Fruit fly (Drosophila melanogaster) whole organism, embryonic: ENCODE data around the gene CG16753.

ENCODE experiments used
- Aef1 ChIP-seq: fragments of 200-800 bp; sonication (Bioruptor generic); IDR thresholded peaks from 3 replicates; pipeline ENCODE4 v1.3.6; 2022; ENCODE audit warnings: missing biosample characterization, missing genetic modification characterization
- Bdp1 ChIP-seq: fragments of 200-800 bp; sonication (Bioruptor generic); optimal IDR thresholded peaks from 3 replicates; lab custom pipeline; 2016; ENCODE audit warnings: missing biosample characterization, missing genetic modification characterization
- CG10147 ChIP-seq: fragments of 200-800 bp; sonication (Bioruptor generic); optimal IDR thresholded peaks from 2 replicates; lab custom pipeline; 2019; ENCODE audit warnings: missing biosample characterization, mild to moderate bottlenecking, missing genetic modification characterization, moderate library complexity
- CG12155 ChIP-seq: fragments of 200-800 bp; sonication (Bioruptor generic); optimal IDR thresholded peaks from 3 replicates; lab custom pipeline; 2016; ENCODE audit warnings: missing biosample characterization, missing genetic modification characterization
- CG12219 ChIP-seq: fragments of 200-800 bp; sonication (Bioruptor generic); optimal IDR thresholded peaks from 3 replicates; lab custom pipeline; 2018; ENCODE audit warnings: missing biosample characterization, mild to moderate bottlenecking, missing genetic modification characterization
- CG12236 ChIP-seq: fragments of 200-800 bp; sonication (Bioruptor generic); optimal IDR thresholded peaks from 2 replicates; lab custom pipeline; 2016; ENCODE audit warnings: missing biosample characterization, missing genetic modification characterization
- CG1233 ChIP-seq: fragments of 200-800 bp; sonication (Bioruptor generic); optimal IDR thresholded peaks from 4 replicates; lab custom pipeline; 2018; ENCODE audit warnings: missing biosample characterization, mild to moderate bottlenecking, missing genetic modification characterization
- CG12942 ChIP-seq: fragments of 200-800 bp; sonication (Bioruptor generic); optimal IDR thresholded peaks from 3 replicates; lab custom pipeline; 2016; ENCODE audit warnings: missing biosample characterization, missing genetic modification characterization
- CG1529 ChIP-seq: fragments of 200-800 bp; sonication (Bioruptor generic); optimal IDR thresholded peaks from 3 replicates; lab custom pipeline; 2018; ENCODE audit warnings: missing biosample characterization, missing genetic modification characterization
- CG17829 ChIP-seq: fragments of 200-800 bp; optimal IDR thresholded peaks from 2 replicates; lab custom pipeline; 2019; ENCODE audit warnings: missing biosample characterization, mild to moderate bottlenecking, missing genetic modification characterization, moderate library complexity
- CG18599 ChIP-seq: fragments of 200-800 bp; sonication (Bioruptor generic); optimal IDR thresholded peaks from 3 replicates; lab custom pipeline; 2017; ENCODE audit warnings: missing biosample characterization, missing genetic modification characterization, mild to moderate bottlenecking, moderate library complexity, missing genetic modification reagents
- CG33557 ChIP-seq: fragments of 200-800 bp; sonication (Bioruptor generic); optimal IDR thresholded peaks from 2 replicates; lab custom pipeline; 2019; ENCODE audit warnings: missing biosample characterization, mild to moderate bottlenecking, missing genetic modification characterization, moderate library complexity
- CG34376 ChIP-seq: fragments of 200-800 bp; sonication (Bioruptor generic); optimal IDR thresholded peaks from 2 replicates; lab custom pipeline; 2018; ENCODE audit warnings: missing biosample characterization, mild to moderate bottlenecking, missing genetic modification characterization
- CG3838 ChIP-seq: fragments of 200-800 bp; sonication (Bioruptor generic); optimal IDR thresholded peaks from 3 replicates; lab custom pipeline; 2016; ENCODE audit warnings: missing biosample characterization, missing genetic modification characterization
- CG42726 ChIP-seq: fragments of 200-800 bp; sonication (Bioruptor generic); IDR thresholded peaks from 2 replicates; pipeline ENCODE4 v1.3.6; 2022; ENCODE audit warnings: missing biosample characterization, missing genetic modification characterization; ENCODE audit not compliant: partially characterized antibody
- CG4730 ChIP-seq: fragments of 200-800 bp; sonication (Bioruptor generic); IDR thresholded peaks from 2 replicates; pipeline ENCODE4 v1.3.6; 2022; ENCODE audit warnings: missing biosample characterization, missing genetic modification characterization
- CG6272 ChIP-seq: fragments of 200-800 bp; sonication (Bioruptor generic); IDR thresholded peaks from 2 replicates; pipeline ENCODE4 v1.3.6; 2022; ENCODE audit warnings: missing biosample characterization, missing genetic modification characterization
- CG6854 ChIP-seq: fragments of 200-800 bp; sonication (Bioruptor generic); optimal IDR thresholded peaks from 3 replicates; lab custom pipeline; 2017; ENCODE audit warnings: missing biosample characterization, mild to moderate bottlenecking, missing genetic modification characterization
- CG8359 ChIP-seq: fragments of 200-800 bp; sonication (Bioruptor generic); optimal IDR thresholded peaks from 2 replicates; lab custom pipeline; 2017; ENCODE audit warnings: missing biosample characterization, mild to moderate bottlenecking, missing genetic modification characterization, borderline replicate concordance
- CG8944 ChIP-seq: fragments of 200-800 bp; sonication (Bioruptor generic); optimal IDR thresholded peaks from 3 replicates; lab custom pipeline; 2016; ENCODE audit warnings: missing biosample characterization, missing genetic modification characterization
- D ChIP-seq, 2 experiments: fragments of 200-800 bp in 1 of 2; fragments of >200 bp in 1 of 2; sonication (Bioruptor generic) in 1 of 2; optimal IDR thresholded peaks; 2 replicates in 1 of 2; 3 replicates in 1 of 2; lab custom pipeline; 2017; ENCODE audit warnings: mild to moderate bottlenecking in 1 of 2, missing biosample characterization in 1 of 2, missing genetic modification characterization in 1 of 2, missing genetic modification reagents in 1 of 2
- Eip74EF ChIP-seq, 2 experiments: fragments of 200-800 bp in 1 of 2; fragments of >200 bp in 1 of 2; sonication (Bioruptor generic) in 1 of 2; optimal IDR thresholded peaks; 2 replicates each; lab custom pipeline; 2017 to 2019; ENCODE audit warnings: missing biosample characterization in 2 of 2, missing genetic modification characterization in 2 of 2, mild to moderate bottlenecking in 1 of 2, moderate library complexity in 1 of 2
- Elba2 ChIP-seq: fragments of 200-800 bp; sonication (Bioruptor generic); optimal IDR thresholded peaks from 3 replicates; lab custom pipeline; 2016; ENCODE audit warnings: missing biosample characterization, missing genetic modification characterization
- Ets97D ChIP-seq: fragments of 200-800 bp; sonication (Bioruptor generic); optimal IDR thresholded peaks from 3 replicates; lab custom pipeline; 2016; ENCODE audit warnings: missing biosample characterization, missing genetic modification characterization
- H15 ChIP-seq: fragments of 200-800 bp; sonication (Bioruptor generic); IDR thresholded peaks from 3 replicates; pipeline ENCODE4 v1.3.6; 2022; ENCODE audit warnings: missing biosample characterization, missing genetic modification characterization
- Hmr ChIP-seq: fragments of 200-800 bp; sonication (Bioruptor generic); optimal IDR thresholded peaks from 3 replicates; lab custom pipeline; 2017; ENCODE audit warnings: mild to moderate bottlenecking, missing biosample characterization, missing genetic modification reagents, missing genetic modification characterization
- Jarid2 ChIP-seq: fragments of 200-800 bp; sonication (Bioruptor generic); optimal IDR thresholded peaks from 3 replicates; lab custom pipeline; 2017; ENCODE audit warnings: mild to moderate bottlenecking, missing biosample characterization, missing genetic modification reagents, missing genetic modification characterization
- Mad ChIP-seq: fragments of 200-800 bp; sonication (Bioruptor generic); optimal IDR thresholded peaks from 2 replicates; lab custom pipeline; 2016; ENCODE audit warnings: missing biosample characterization, missing genetic modification characterization
- Med ChIP-seq: fragments of 200-800 bp; sonication (Bioruptor generic); peaks from one replicate; lab custom pipeline; 2016; ENCODE audit warnings: missing biosample characterization, missing genetic modification characterization, mild to moderate bottlenecking, inconsistent platforms, moderate library complexity
- NfI ChIP-seq: fragments of 200-800 bp; sonication (Bioruptor generic); optimal IDR thresholded peaks from 3 replicates; lab custom pipeline; 2018; ENCODE audit warnings: missing biosample characterization, mild to moderate bottlenecking, missing genetic modification characterization, moderate library complexity
- Six4 ChIP-seq: fragments of 200-800 bp; sonication (Bioruptor generic); optimal IDR thresholded peaks from 2 replicates; lab custom pipeline; 2016; ENCODE audit warnings: missing biosample characterization, missing genetic modification characterization
- Sox102F ChIP-seq: fragments of 200-800 bp; sonication (Bioruptor generic); optimal IDR thresholded peaks from 2 replicates; lab custom pipeline; 2018; ENCODE audit warnings: missing biosample characterization, mild to moderate bottlenecking, missing genetic modification characterization, moderate library complexity
- Ssrp ChIP-seq: fragments of 200-800 bp; sonication (Bioruptor generic); optimal IDR thresholded peaks from 2 replicates; lab custom pipeline; 2018; ENCODE audit warnings: missing biosample characterization, mild to moderate bottlenecking, missing genetic modification characterization, moderate library complexity
- abd-A ChIP-seq: fragments of 200-800 bp; sonication (Bioruptor generic); optimal IDR thresholded peaks from 3 replicates; lab custom pipeline; 2019; ENCODE audit warnings: missing biosample characterization, mild to moderate bottlenecking, missing genetic modification characterization, moderate library complexity
- ato ChIP-seq: fragments of 200-800 bp; sonication (Bioruptor generic); IDR thresholded peaks from 2 replicates; pipeline ENCODE4 v1.3.6; 2022; ENCODE audit warnings: missing biosample characterization, missing genetic modification characterization; ENCODE audit not compliant: partially characterized antibody
- dmrt99B ChIP-seq: fragments of 200-800 bp; sonication (Bioruptor generic); optimal IDR thresholded peaks from 2 replicates; lab custom pipeline; 2018; ENCODE audit warnings: missing biosample characterization, mild to moderate bottlenecking, missing genetic modification characterization, moderate library complexity
- dpn ChIP-seq, 2 experiments: fragments of 200-800 bp; sonication (Bioruptor generic); optimal IDR thresholded peaks; 3 replicates each; lab custom pipeline; 2016; ENCODE audit warnings: missing biosample characterization in 2 of 2, missing genetic modification characterization in 2 of 2
- grn ChIP-seq: fragments of 200-800 bp; sonication (Bioruptor generic); optimal IDR thresholded peaks from 3 replicates; lab custom pipeline; 2017; ENCODE audit warnings: missing biosample characterization, missing genetic modification characterization
- ken ChIP-seq: fragments of 200-800 bp; sonication (Bioruptor generic); IDR thresholded peaks from 3 replicates; pipeline ENCODE4 v1.3.6; 2022; ENCODE audit warnings: missing biosample characterization, missing genetic modification characterization
- knrl ChIP-seq: fragments of 200-800 bp; sonication (Bioruptor generic); IDR thresholded peaks from 3 replicates; pipeline ENCODE4 v1.3.6; 2022; ENCODE audit warnings: missing biosample characterization, missing genetic modification characterization; ENCODE audit not compliant: partially characterized antibody
- maf-S ChIP-seq: fragments of 200-800 bp; sonication (Bioruptor generic); optimal IDR thresholded peaks from 2 replicates; lab custom pipeline; 2016; ENCODE audit warnings: missing biosample characterization, missing genetic modification characterization
- slbo ChIP-seq: fragments of 200-800 bp; sonication (Bioruptor generic); IDR thresholded peaks from 2 replicates; pipeline ENCODE4 v1.3.6; 2022; ENCODE audit warnings: missing biosample characterization, missing genetic modification characterization
- sr ChIP-seq: fragments of 200-800 bp; sonication (Bioruptor generic); IDR thresholded peaks from 3 replicates; pipeline ENCODE4 v1.3.6; 2022; ENCODE audit warnings: missing biosample characterization, missing genetic modification characterization
- trem ChIP-seq: fragments of 200-800 bp; optimal IDR thresholded peaks from 3 replicates; lab custom pipeline; 2019; ENCODE audit warnings: missing biosample characterization, mild to moderate bottlenecking, missing genetic modification characterization, moderate library complexity
- unpg ChIP-seq: fragments of 200-800 bp; sonication (Bioruptor generic); optimal IDR thresholded peaks from 3 replicates; lab custom pipeline; 2018; ENCODE audit warnings: missing biosample characterization, mild to moderate bottlenecking, missing genetic modification characterization, moderate library complexity

CG16753 gene

DNA sequence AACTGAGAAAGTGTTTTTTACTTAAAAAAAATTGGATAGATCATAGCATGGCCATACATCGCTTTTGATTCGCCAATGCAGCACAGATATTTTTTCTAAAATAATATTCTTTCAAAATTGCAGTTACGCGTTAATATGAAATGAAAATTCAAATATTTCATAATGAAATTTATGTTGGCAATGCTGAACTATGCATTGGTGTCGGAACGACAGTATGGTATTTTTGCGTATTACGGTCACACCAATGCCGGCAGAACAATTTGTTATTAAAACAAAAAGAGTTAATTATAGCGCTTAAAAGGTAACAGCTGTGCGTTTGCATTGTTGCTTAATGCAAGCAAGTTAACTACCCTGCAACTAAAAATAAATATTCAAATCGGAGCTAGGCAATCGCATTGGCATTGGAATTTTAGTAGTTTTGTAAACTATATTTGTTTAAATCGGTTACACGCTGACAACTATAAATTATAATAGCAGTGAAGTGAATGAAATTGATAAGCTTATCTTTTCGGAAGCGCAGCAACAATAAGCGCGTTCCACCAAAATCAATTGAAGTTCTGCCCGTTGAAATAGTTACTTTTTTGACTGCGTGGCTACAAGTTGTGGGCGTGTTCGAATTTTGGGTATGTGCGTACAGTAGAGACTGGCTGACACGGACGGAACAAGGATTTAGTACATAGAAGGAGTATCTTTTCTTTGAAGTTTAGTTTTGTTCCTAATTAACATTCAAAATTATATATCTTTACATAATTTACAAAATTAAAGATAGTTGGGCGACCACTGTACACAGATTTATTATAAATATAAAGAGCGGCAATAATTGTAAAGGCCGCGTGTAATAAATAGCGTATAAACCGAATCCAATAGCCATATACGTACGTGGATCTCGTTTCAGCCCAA, 12.5 kb upstream of the CG16753 start, which contains the start of gene Prx4 (continued):
- TF ChIP-seq D (optimal IDR thresholded peaks at IDR 0.05; lab: Kevin White, UChicago): no peak
- TF ChIP-seq D (GFP tag; optimal IDR thresholded peaks at IDR 0.05; lab: Kevin White, UChicago): peak; percentile 37
- peak; percentile 28 for TF ChIP-seq Mad (GFP tag; lab: Kevin White, UChicago)
- peak; percentile 66 for TF ChIP-seq Six4 (GFP tag; lab: Kevin White, UChicago)
- no peak for TF ChIP-seq abd-A (tag; lab: Kevin White, UChicago)

DNA sequence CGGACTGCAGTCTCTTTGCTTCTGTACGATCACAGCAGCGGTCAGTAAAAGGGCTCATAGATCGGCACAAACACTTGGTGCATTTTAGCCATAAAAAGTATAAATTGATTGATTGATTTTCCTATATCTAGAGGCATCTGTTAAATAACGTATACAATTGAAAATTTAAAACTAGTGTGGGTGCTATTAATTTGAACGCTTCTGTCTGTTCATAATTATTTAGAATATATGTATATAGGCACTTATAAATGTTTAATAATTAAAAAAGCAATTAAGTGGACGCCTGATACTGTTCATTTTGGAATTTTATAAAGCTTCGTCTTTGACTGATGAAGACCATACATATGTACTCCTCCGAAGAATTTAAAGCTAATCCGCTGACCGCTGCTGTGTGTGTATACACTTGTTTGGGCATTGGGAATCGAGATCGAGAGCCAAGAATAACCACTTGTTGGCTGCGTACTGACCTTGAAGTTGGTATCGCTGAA, 9.6 kb upstream of the CG16753 start:
- TF ChIP-seq CG6854 (GFP tag; lab: Kevin White, UChicago): no peak
- peak; percentile 26 for TF ChIP-seq Ssrp (tag; lab: Kevin White, UChicago)
- no peak for TF ChIP-seq Elba2 (GFP tag; lab: Kevin White, UChicago)
- TF ChIP-seq CG17829 (tag; lab: Kevin White, UChicago): peak; percentile 21
- peak; percentile 25; the same call in 1 of the 3 replicates for TF ChIP-seq Aef1
- no peak for TF ChIP-seq Ets97D (GFP tag; lab: Kevin White, UChicago)
- TF ChIP-seq CG12236 (GFP tag; lab: Kevin White, UChicago): no peak
- no peak for TF ChIP-seq Bdp1 (GFP tag; lab: Kevin White, UChicago)
- no peak for TF ChIP-seq H15 (GFP tag; lab: Robert Waterston, UW)
- TF ChIP-seq Med (GFP tag; lab: Kevin White, UChicago): peak; percentile 59
- TF ChIP-seq CG1233 (GFP tag; lab: Kevin White, UChicago): peak; percentile 35
- TF ChIP-seq Sox102F (GFP tag; lab: Kevin White, UChicago): peak; percentile 61
- peak; percentile 13 for TF ChIP-seq NfI
- TF ChIP-seq unpg: peak; percentile 43
- TF ChIP-seq maf-S (GFP tag; lab: Kevin White, UChicago): no peak
- TF ChIP-seq CG42726 (GFP tag; lab: Robert Waterston, UW): no peak
- peak; percentile 40; the same call in 1 of the 2 replicates for TF ChIP-seq slbo (GFP tag; lab: Robert Waterston, UW)
- peak; percentile 63 for TF ChIP-seq dmrt99B (tag; lab: Kevin White, UChicago)
- peak; percentile 8 for TF ChIP-seq CG18599 (GFP tag; lab: Kevin White, UChicago)
- no peak for TF ChIP-seq CG34376
- peak; percentile 16 for TF ChIP-seq CG8359 (GFP tag; lab: Kevin White, UChicago)
- peak in 1 of 2 experiments; percentile 47 for TF ChIP-seq Eip74EF (GFP tag; optimal IDR thresholded peaks at IDR 0.05; lab: Kevin White, UChicago)
- peak; percentile 19 for TF ChIP-seq Hmr (GFP tag; lab: Kevin White, UChicago)
- TF ChIP-seq CG1529 (GFP tag; lab: Kevin White, UChicago): no peak
- TF ChIP-seq CG12942: peak; percentile 34
- no peak for TF ChIP-seq sr (GFP tag; lab: Robert Waterston, UW)
- TF ChIP-seq Jarid2 (GFP tag; lab: Kevin White, UChicago): no peak
- TF ChIP-seq CG4730 (GFP tag; lab: Robert Waterston, UW): no peak
- peak; percentile 38 for TF ChIP-seq trem (tag; lab: Kevin White, UChicago)
- peak in 1 of 2 experiments; percentile 33 for TF ChIP-seq dpn (GFP tag; optimal IDR thresholded peaks at IDR 0.05; lab: Kevin White, UChicago)
- TF ChIP-seq ken (GFP tag; lab: Robert Waterston, UW): 0 out of 3 replicates have a peak, but pooled peaks have one; percentile 12
- no peak for TF ChIP-seq CG3838 (GFP tag; lab: Kevin White, UChicago)
- TF ChIP-seq CG12219 (GFP tag; lab: Kevin White, UChicago): no peak
- no peak for TF ChIP-seq grn (GFP tag; lab: Kevin White, UChicago)
- no peak for TF ChIP-seq CG33557 (GFP tag; lab: Kevin White, UChicago)
- TF ChIP-seq CG12155 (GFP tag; lab: Kevin White, UChicago): peak; percentile 24
- TF ChIP-seq CG10147 (GFP tag; lab: Kevin White, UChicago): peak; percentile 41
- no peak for TF ChIP-seq knrl (GFP tag; lab: Robert Waterston, UW)
- TF ChIP-seq ato (GFP tag; lab: Robert Waterston, UW): no peak
- TF ChIP-seq CG6272: 0 out of 2 replicates have a peak, but pooled peaks have one; percentile 4
- no peak for TF ChIP-seq CG8944
